Worm (Caenorhabditis elegans): ENCODE data around the gene cyp-32A1.

DNA sequence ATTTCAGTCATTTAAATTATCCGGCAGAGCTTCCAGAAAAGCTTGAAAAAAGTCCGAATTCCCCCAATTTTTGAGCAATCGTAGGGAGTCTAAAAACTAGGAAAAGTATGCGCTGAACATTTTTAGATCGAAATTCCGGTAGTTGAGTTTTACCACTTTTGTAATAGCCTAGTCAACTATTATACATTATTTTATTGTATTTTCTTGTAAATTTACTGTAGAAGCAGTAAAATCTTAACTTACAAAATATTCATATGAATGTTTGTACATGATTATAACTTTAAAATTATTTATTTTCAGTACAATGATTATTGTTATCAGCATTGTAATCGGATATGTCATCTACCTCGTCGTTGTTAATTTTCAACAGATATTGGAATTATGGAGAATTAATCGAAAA, at the start of gene cyp-32A1:
- TF ChIP-seq ama-1 (optimal IDR thresholded peaks at IDR 0.05) (no peak), tra-4 (tag; optimal IDR thresholded peaks at IDR 0.05) (no peak), hnd-1 (tag; optimal IDR thresholded peaks at IDR 0.05) (no peak), sea-1 (GFP tag; conservative IDR thresholded peaks at IDR 0.05) (no peak), hmg-4 (GFP tag; optimal IDR thresholded peaks at IDR 0.05) (no peak), tbx-11 (GFP tag; IDR thresholded peaks at IDR 0.05) (no peak), hmbx-1 (tag; optimal IDR thresholded peaks at IDR 0.05) (no peak), aly-1 (tag; optimal IDR thresholded peaks at IDR 0.05) (no peak), flt-1 (GFP tag; IDR thresholded peaks at IDR 0.05) (no peak), scrt-1 (GFP tag; IDR thresholded peaks at IDR 0.05) (no peak), ets-7 (tag; optimal IDR thresholded peaks at IDR 0.05) (no peak)
